Fruit fly (Drosophila melanogaster): ENCODE data around the gene Tim9b.

- no peak for TF ChIP-seq CG10348 (GFP tag; IDR thresholded peaks at IDR 0.05)
- no peak for TF ChIP-seq Pif1B (GFP tag; optimal IDR thresholded peaks at IDR 0.05)
- TF ChIP-seq Snoo (tag; optimal IDR thresholded peaks at IDR 0.05) = no peak
Observed at dm6 chrX:19667444-19668104, 49.2 kb upstream of the Tim9b start.

Data from whole organism, pupa.